Fruit fly (Drosophila melanogaster) whole organism, pupa: ENCODE data around the gene Sdic4.
"Not testable (repeated sequence)": the region's sequence is repeated elsewhere in the genome, so short reads cannot be mapped to it uniquely, and the experiment has no call there.

ENCODE experiments used
- CG10348 ChIP-seq: fragments of 200-800 bp; sonication (Bioruptor generic); IDR thresholded peaks from 2 replicates; pipeline ENCODE4 v1.3.6; 2022; ENCODE audit warnings: missing biosample characterization, missing genetic modification characterization
- CG12605 ChIP-seq: fragments of 200-800 bp; sonication (Bioruptor generic); IDR thresholded peaks from 2 replicates; pipeline ENCODE4 v1.3.6; 2022; ENCODE audit warnings: missing biosample characterization, missing genetic modification characterization
- CG13204 ChIP-seq: fragments of 200-800 bp; sonication (Bioruptor generic); optimal IDR thresholded peaks from 2 replicates; lab custom pipeline; 2018; ENCODE audit warnings: missing biosample characterization, mild to moderate bottlenecking, missing genetic modification characterization, moderate library complexity
- CG14655 ChIP-seq: fragments of 200-800 bp; sonication (Bioruptor generic); optimal IDR thresholded peaks from 3 replicates; lab custom pipeline; 2017; ENCODE audit warnings: mild to moderate bottlenecking, missing biosample characterization, missing genetic modification reagents, missing genetic modification characterization
- CG15710 ChIP-seq: fragments of 200-800 bp; sonication (Bioruptor generic); optimal IDR thresholded peaks from 2 replicates; lab custom pipeline; 2018; ENCODE audit warnings: missing biosample characterization, mild to moderate bottlenecking, missing genetic modification characterization, moderate library complexity
- CG17806 ChIP-seq: fragments of 200-800 bp; sonication (Bioruptor generic); optimal IDR thresholded peaks from 2 replicates; lab custom pipeline; 2018; ENCODE audit warnings: missing biosample characterization, mild to moderate bottlenecking, missing genetic modification characterization, moderate library complexity
- CG32121 ChIP-seq: fragments of 200-800 bp; sonication (Bioruptor generic); IDR thresholded peaks from 2 replicates; pipeline ENCODE4 v1.3.6; 2022; ENCODE audit warnings: missing biosample characterization, missing genetic modification characterization
- CG34367 ChIP-seq: fragments of 200-800 bp; sonication (Bioruptor generic); optimal IDR thresholded peaks from 2 replicates; lab custom pipeline; 2018; ENCODE audit warnings: missing biosample characterization, mild to moderate bottlenecking, missing genetic modification characterization
- CG4496 ChIP-seq: fragments of 200-800 bp; sonication (Bioruptor generic); IDR thresholded peaks from 3 replicates; pipeline ENCODE4 v1.3.6; 2022; ENCODE audit warnings: missing biosample characterization, missing genetic modification characterization
- CG8159 ChIP-seq: fragments of 200-800 bp; sonication (Bioruptor generic); optimal IDR thresholded peaks from 3 replicates; lab custom pipeline; 2018; ENCODE audit warnings: missing biosample characterization, mild to moderate bottlenecking, missing genetic modification characterization, moderate library complexity
- CG8301 ChIP-seq: fragments of 200-800 bp; sonication (Bioruptor generic); optimal IDR thresholded peaks from 2 replicates; lab custom pipeline; 2018; ENCODE audit warnings: missing biosample characterization, mild to moderate bottlenecking, missing genetic modification characterization
- CG9948 ChIP-seq: fragments of 200-800 bp; sonication (Bioruptor generic); optimal IDR thresholded peaks from 2 replicates; lab custom pipeline; 2018; ENCODE audit warnings: missing biosample characterization, mild to moderate bottlenecking, missing genetic modification characterization, moderate library complexity
- D1 ChIP-seq: fragments of 200-800 bp; sonication (Bioruptor generic); optimal IDR thresholded peaks from 2 replicates; lab custom pipeline; 2018; ENCODE audit warnings: missing biosample characterization, mild to moderate bottlenecking, missing genetic modification characterization, moderate library complexity
- EcR ChIP-seq: fragments of 200-800 bp; sonication (Bioruptor generic); optimal IDR thresholded peaks from 3 replicates; lab custom pipeline; 2019; ENCODE audit warnings: missing biosample characterization, missing genetic modification characterization, mild to moderate bottlenecking, moderate library complexity, missing genetic modification reagents
- Ets98B ChIP-seq: fragments of 200-800 bp; sonication (Bioruptor generic); IDR thresholded peaks from 2 replicates; pipeline ENCODE4 v1.3.6; 2022; ENCODE audit warnings: missing biosample characterization, missing genetic modification characterization
- Pif1A ChIP-seq: fragments of 200-800 bp; sonication (Bioruptor generic); optimal IDR thresholded peaks from 3 replicates; lab custom pipeline; 2016; ENCODE audit warnings: missing biosample characterization, missing genetic modification characterization
- Pif1B ChIP-seq: fragments of 200-800 bp; sonication (Bioruptor generic); optimal IDR thresholded peaks from 3 replicates; lab custom pipeline; 2016; ENCODE audit warnings: missing biosample characterization, missing genetic modification characterization
- Snoo ChIP-seq: fragments of 200-800 bp; sonication (Bioruptor generic); optimal IDR thresholded peaks from 3 replicates; lab custom pipeline; 2017; ENCODE audit warnings: missing biosample characterization, mild to moderate bottlenecking, missing genetic modification characterization, inconsistent platforms
- fd96Ca ChIP-seq: fragments of 200-800 bp; sonication (Bioruptor generic); IDR thresholded peaks from 3 replicates; pipeline ENCODE4 v1.3.6; 2022; ENCODE audit warnings: missing biosample characterization, missing genetic modification characterization
- gl ChIP-seq: fragments of 200-800 bp; sonication (Bioruptor generic); optimal IDR thresholded peaks from 2 replicates; lab custom pipeline; 2018; ENCODE audit warnings: missing biosample characterization, mild to moderate bottlenecking, missing genetic modification characterization
- rn ChIP-seq: fragments of 200-800 bp; sonication (Bioruptor generic); IDR thresholded peaks from 2 replicates; pipeline ENCODE4 v1.3.6; 2022; ENCODE audit warnings: missing biosample characterization, missing genetic modification characterization

The Sdic4 gene

dm6 chrX:20217159-20217558 is 7.7 kb downstream of the Sdic4 start, which contains the start of gene SdicC:
SdicC (minus strand) TSS chrX:20217259.
- TF ChIP-seq CG13204, Pif1B, Pif1A (GFP tag; lab: Kevin White, UChicago): not testable (repeated sequence)
- TF ChIP-seq, all 21 proteins: peak for 0; not testable (repeated sequence) for 21

- not testable (repeated sequence) for TF ChIP-seq CG13204 (GFP tag; lab: Kevin White, UChicago); CG32121; CG10348
Measured at dm6 chrX:20209503-20209902, 15.3 kb downstream of the Sdic4 start, which contains the start of gene SdicB. SdicB (minus strand) TSS chrX:20209603.

DNA sequence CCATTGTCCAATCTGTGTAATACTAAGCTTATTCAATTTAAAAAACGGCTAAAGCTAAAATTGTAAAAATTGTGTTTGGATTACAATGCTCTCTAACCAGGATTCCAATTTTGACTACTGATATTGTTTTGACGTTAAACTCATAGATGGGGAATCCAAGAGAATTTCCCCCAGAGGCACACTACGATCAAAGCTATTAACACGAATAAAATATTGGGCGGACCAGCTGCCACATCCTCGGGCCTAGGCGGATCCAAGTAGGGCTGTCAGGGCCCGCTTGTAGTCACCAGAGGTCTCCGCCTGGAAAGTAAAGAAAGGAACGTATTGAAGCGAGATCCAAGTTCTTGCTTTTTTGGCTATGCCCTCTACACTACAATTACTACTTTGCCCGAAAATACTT is 23.0 kb downstream of the Sdic4 start, which contains the start of gene SdicA:
Gene SdicA (minus strand): TSS at position 101 of the 400 bp plus-strand sequence.
- not testable (repeated sequence) for TF ChIP-seq CG4496 (GFP tag; lab: Robert Waterston, UW); gl (tag; lab: Kevin White, UChicago); CG34367 (tag; lab: Kevin White, UChicago)

- not testable (repeated sequence) for TF ChIP-seq CG4496 (GFP tag; lab: Robert Waterston, UW); CG8159 (tag; lab: Kevin White, UChicago); EcR (GFP tag; lab: Kevin White, UChicago)
Measured at dm6 chrX:20194127-20194526, 30.7 kb downstream of the Sdic4 start, which contains the start of gene Sdic3. Sdic3 (minus strand) TSS chrX:20194227.

dm6 chrX:20186387-20186786 is 38.4 kb downstream of the Sdic4 start, which contains the start of gene Sdic2:
Sdic2 (minus strand) TSS chrX:20186487.
- not testable (repeated sequence) for TF ChIP-seq D1 (tag; lab: Kevin White, UChicago); EcR (GFP tag; lab: Kevin White, UChicago); CG13204 (GFP tag; lab: Kevin White, UChicago)

DNA sequence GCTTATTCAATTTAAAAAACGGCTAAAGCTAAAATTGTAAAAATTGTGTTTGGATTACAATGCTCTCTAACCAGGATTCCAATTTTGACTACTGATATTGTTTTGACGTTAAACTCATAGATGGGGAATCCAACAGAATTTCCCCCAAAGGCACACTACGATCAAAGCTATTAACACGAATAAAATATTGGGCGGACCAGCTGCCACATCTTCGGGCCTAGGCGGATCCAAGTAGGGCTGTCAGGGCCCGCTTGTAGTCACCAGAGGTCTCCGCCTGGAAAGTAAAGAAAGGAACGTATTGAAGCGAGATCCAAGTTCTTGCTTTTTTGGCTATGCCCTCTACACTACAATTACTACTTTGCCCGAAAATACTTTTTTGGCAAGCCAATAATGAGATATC is 46.3 kb downstream of the Sdic4 start, which contains the start of gene Sdic1:
Gene Sdic1 (minus strand): TSS at position 101 of the 400 bp plus-strand sequence.
- TF ChIP-seq CG14655 (GFP tag; lab: Kevin White, UChicago); CG15710 (tag; lab: Kevin White, UChicago); CG32121: not testable (repeated sequence)

dm6 chrX:20173464-20173995 is 51.3 kb downstream of the Sdic4 start, which contains the start of gene AnxB10:
AnxB10 (minus strand) TSS chrX:20173514.
- peak; percentile 92 for TF ChIP-seq fd96Ca (GFP tag; lab: Robert Waterston, UW)
- peak; percentile 84 for TF ChIP-seq CG34367 (tag; lab: Kevin White, UChicago)
- peak; percentile 75 for TF ChIP-seq CG10348
- TF ChIP-seq CG13204 (GFP tag; lab: Kevin White, UChicago): peak; percentile 79
- TF ChIP-seq CG14655 (GFP tag; lab: Kevin White, UChicago): peak; percentile 95
- peak; percentile 90 for TF ChIP-seq CG17806
- peak; percentile 83 for TF ChIP-seq rn
- peak; percentile 82; the same call in 1 of the 2 replicates for TF ChIP-seq Ets98B (GFP tag; lab: Robert Waterston, UW)
- peak; percentile 72 for TF ChIP-seq gl (tag; lab: Kevin White, UChicago)
- TF ChIP-seq CG32121: peak; percentile 93
- TF ChIP-seq CG12605 (GFP tag; lab: Robert Waterston, UW): peak; percentile 81
- TF ChIP-seq Pif1B (GFP tag; lab: Kevin White, UChicago): peak; percentile 92
- peak; percentile 87 for TF ChIP-seq D1 (tag; lab: Kevin White, UChicago)
- TF ChIP-seq Snoo (tag; lab: Kevin White, UChicago): peak; percentile 92
- TF ChIP-seq CG8159 (tag; lab: Kevin White, UChicago): peak; percentile 94
- TF ChIP-seq Pif1A (GFP tag; lab: Kevin White, UChicago): peak; percentile 95
- peak; percentile 91 for TF ChIP-seq CG4496 (GFP tag; lab: Robert Waterston, UW)
- TF ChIP-seq CG15710 (tag; lab: Kevin White, UChicago): peak; percentile 93
- peak; percentile 91 for TF ChIP-seq CG9948 (tag; lab: Kevin White, UChicago)
- peak; percentile 17 for TF ChIP-seq EcR (GFP tag; lab: Kevin White, UChicago)
- TF ChIP-seq CG8301 (tag; lab: Kevin White, UChicago): peak; percentile 91
- TF ChIP-seq, all 21 proteins: peak for 21
